Fruit fly (Drosophila melanogaster) whole organism, embryonic: Measurements from ENCODE around the gene trus.
A peak's percentile ranks its signal among the peaks of the same experiment; 100 is the strongest.

Source experiments
- B-H2 ChIP-seq: fragments of 200-800 bp; sonication (Bioruptor generic); optimal IDR thresholded peaks from 2 replicates; lab custom pipeline; 2018; ENCODE audit warnings: missing biosample characterization, mild to moderate bottlenecking, missing genetic modification characterization
- CG10462 ChIP-seq: fragments of 200-800 bp; sonication (Bioruptor generic); optimal IDR thresholded peaks from 2 replicates; lab custom pipeline; 2016; ENCODE audit warnings: missing biosample characterization, missing genetic modification characterization
- CG10979 ChIP-seq: fragments of 200-800 bp; sonication (Bioruptor generic); optimal IDR thresholded peaks from 2 replicates; lab custom pipeline; 2018; ENCODE audit warnings: missing biosample characterization, mild to moderate bottlenecking, missing genetic modification characterization, moderate library complexity
- CG12219 ChIP-seq: fragments of 200-800 bp; sonication (Bioruptor generic); optimal IDR thresholded peaks from 3 replicates; lab custom pipeline; 2018; ENCODE audit warnings: missing biosample characterization, mild to moderate bottlenecking, missing genetic modification characterization
- CG12942 ChIP-seq: fragments of 200-800 bp; sonication (Bioruptor generic); optimal IDR thresholded peaks from 3 replicates; lab custom pipeline; 2016; ENCODE audit warnings: missing biosample characterization, missing genetic modification characterization
- CG13123 ChIP-seq: fragments of 200-800 bp; sonication (Bioruptor generic); optimal IDR thresholded peaks from 2 replicates; lab custom pipeline; 2016; ENCODE audit warnings: missing biosample characterization, missing genetic modification characterization
- CG1529 ChIP-seq: fragments of 200-800 bp; sonication (Bioruptor generic); optimal IDR thresholded peaks from 3 replicates; lab custom pipeline; 2018; ENCODE audit warnings: missing biosample characterization, missing genetic modification characterization
- CG1602 ChIP-seq: fragments of 200-800 bp; sonication (Bioruptor generic); optimal IDR thresholded peaks from 3 replicates; lab custom pipeline; 2016; ENCODE audit warnings: missing biosample characterization, missing genetic modification characterization
- CG17361 ChIP-seq: fragments of 200-800 bp; sonication (Bioruptor generic); IDR thresholded peaks from 3 replicates; pipeline ENCODE4 v1.3.6; 2022; ENCODE audit warnings: missing biosample characterization, missing genetic modification characterization
- CG17612 ChIP-seq: fragments of 200-800 bp; sonication (Bioruptor generic); IDR thresholded peaks from 2 replicates; pipeline ENCODE4 v1.3.6; 2022; ENCODE audit warnings: missing biosample characterization, missing genetic modification characterization
- CG31388 ChIP-seq: fragments of 200-800 bp; sonication (Bioruptor generic); optimal IDR thresholded peaks from 2 replicates; lab custom pipeline; 2016; ENCODE audit warnings: missing biosample characterization, missing genetic modification characterization
- CG4854 ChIP-seq: fragments of 200-800 bp; sonication (Bioruptor generic); optimal IDR thresholded peaks from 2 replicates; lab custom pipeline; 2016; ENCODE audit warnings: missing biosample characterization, missing genetic modification characterization, inconsistent platforms
- CG6854 ChIP-seq: fragments of 200-800 bp; sonication (Bioruptor generic); optimal IDR thresholded peaks from 3 replicates; lab custom pipeline; 2017; ENCODE audit warnings: missing biosample characterization, mild to moderate bottlenecking, missing genetic modification characterization
- CG8281 ChIP-seq: fragments of 200-800 bp; sonication (Bioruptor generic); optimal IDR thresholded peaks from 2 replicates; lab custom pipeline; 2018; ENCODE audit warnings: missing biosample characterization, mild to moderate bottlenecking, missing genetic modification characterization, moderate library complexity
- CG8944 ChIP-seq: fragments of 200-800 bp; sonication (Bioruptor generic); optimal IDR thresholded peaks from 3 replicates; lab custom pipeline; 2016; ENCODE audit warnings: missing biosample characterization, missing genetic modification characterization
- CG9437 ChIP-seq: fragments of 200-800 bp; sonication (Bioruptor generic); optimal IDR thresholded peaks from 2 replicates; lab custom pipeline; 2018; ENCODE audit warnings: missing biosample characterization, mild to moderate bottlenecking, missing genetic modification characterization
- CG9727 ChIP-seq: fragments of 200-800 bp; sonication (Bioruptor generic); optimal IDR thresholded peaks from 3 replicates; lab custom pipeline; 2017; ENCODE audit warnings: missing biosample characterization, mild to moderate bottlenecking, missing genetic modification characterization
- CG9876 ChIP-seq: fragments of 200-800 bp; sonication (Bioruptor generic); optimal IDR thresholded peaks from 2 replicates; lab custom pipeline; 2016; ENCODE audit warnings: missing biosample characterization, missing genetic modification characterization
- Dip3 ChIP-seq: fragments of 200-800 bp; sonication (Bioruptor generic); optimal IDR thresholded peaks from 3 replicates; lab custom pipeline; 2016; ENCODE audit warnings: missing biosample characterization, missing genetic modification characterization
- Doc2 ChIP-seq: fragments of 200-800 bp; sonication (Bioruptor generic); IDR thresholded peaks from 2 replicates; pipeline ENCODE4 v1.3.6; 2022; ENCODE audit warnings: missing biosample characterization, missing genetic modification characterization
- Drgx ChIP-seq: fragments of 200-800 bp; sonication (Bioruptor generic); IDR thresholded peaks from 2 replicates; pipeline ENCODE4 v1.3.6; 2022; ENCODE audit warnings: missing biosample characterization, missing genetic modification characterization
- E2f1 ChIP-seq: fragments of 200-800 bp; sonication (Bioruptor generic); IDR thresholded peaks from 2 replicates; pipeline ENCODE4 v1.3.6; 2022; ENCODE audit warnings: missing biosample characterization, missing genetic modification characterization
- HLH3B ChIP-seq: fragments of 200-800 bp; sonication (Bioruptor generic); IDR thresholded peaks from 2 replicates; pipeline ENCODE4 v1.3.6; 2022; ENCODE audit warnings: missing biosample characterization, missing genetic modification characterization
- HLH4C ChIP-seq: fragments of 200-800 bp; sonication (Bioruptor generic); IDR thresholded peaks from 3 replicates; pipeline ENCODE4 v1.3.6; 2022; ENCODE audit warnings: missing biosample characterization, missing genetic modification characterization; ENCODE audit not compliant: partially characterized antibody
- HLH54F ChIP-seq: fragments of 200-800 bp; sonication (Bioruptor generic); optimal IDR thresholded peaks from 3 replicates; lab custom pipeline; 2016; ENCODE audit warnings: missing biosample characterization, missing genetic modification characterization
- Hr39 ChIP-seq: fragments of >200 bp; optimal IDR thresholded peaks from 2 replicates; lab custom pipeline; 2017
- Myb ChIP-seq: fragments of 200-800 bp; sonication (Bioruptor generic); optimal IDR thresholded peaks from 2 replicates; lab custom pipeline; 2016; ENCODE audit warnings: missing biosample characterization, missing genetic modification characterization
- NFAT ChIP-seq: fragments of 200-800 bp; sonication (Bioruptor generic); IDR thresholded peaks from 2 replicates; pipeline ENCODE4 v1.3.6; 2022; ENCODE audit warnings: missing biosample characterization, missing genetic modification characterization
- Nf-YA ChIP-seq: fragments of 200-800 bp; sonication (Bioruptor generic); IDR thresholded peaks from 2 replicates; pipeline ENCODE4 v1.3.6; 2022; ENCODE audit warnings: missing biosample characterization, missing genetic modification characterization
- Sin3A ChIP-seq: fragments of >200 bp; optimal IDR thresholded peaks from 2 replicates; lab custom pipeline; 2018
- Sox102F ChIP-seq: fragments of 200-800 bp; sonication (Bioruptor generic); optimal IDR thresholded peaks from 2 replicates; lab custom pipeline; 2018; ENCODE audit warnings: missing biosample characterization, mild to moderate bottlenecking, missing genetic modification characterization, moderate library complexity
- Ssrp ChIP-seq: fragments of 200-800 bp; sonication (Bioruptor generic); optimal IDR thresholded peaks from 2 replicates; lab custom pipeline; 2018; ENCODE audit warnings: missing biosample characterization, mild to moderate bottlenecking, missing genetic modification characterization, moderate library complexity
- Usf ChIP-seq: fragments of 200-800 bp; sonication (Bioruptor generic); optimal IDR thresholded peaks from 2 replicates; lab custom pipeline; 2017; ENCODE audit warnings: missing genotype, missing biosample characterization, missing genetic modification characterization
- Xrp1 ChIP-seq: fragments of 200-800 bp; sonication (Bioruptor generic); IDR thresholded peaks from 2 replicates; pipeline ENCODE4 v1.3.6; 2022; ENCODE audit warnings: missing biosample characterization, missing genetic modification characterization
- ap ChIP-seq: fragments of 200-800 bp; sonication (Bioruptor generic); IDR thresholded peaks from 2 replicates; pipeline ENCODE4 v1.3.6; 2022; ENCODE audit warnings: missing biosample characterization, missing genetic modification characterization
- caup ChIP-seq: fragments of 200-800 bp; sonication (Bioruptor generic); optimal IDR thresholded peaks from 3 replicates; lab custom pipeline; 2017; ENCODE audit warnings: missing biosample characterization, mild to moderate bottlenecking, missing genetic modification characterization, moderate library complexity; ENCODE audit not compliant: severe bottlenecking
- cg ChIP-seq: fragments of 200-800 bp; sonication (Bioruptor generic); optimal IDR thresholded peaks from 3 replicates; lab custom pipeline; 2019; ENCODE audit warnings: missing biosample characterization, mild to moderate bottlenecking, missing genetic modification characterization, moderate library complexity
- chinmo ChIP-seq: fragments of 200-800 bp; sonication (Bioruptor generic); IDR thresholded peaks from 4 replicates; pipeline ENCODE4 v1.3.6; 2022; ENCODE audit warnings: missing biosample characterization, missing genetic modification characterization; ENCODE audit not compliant: partially characterized antibody
- chm ChIP-seq: fragments of 200-800 bp; sonication (Bioruptor generic); IDR thresholded peaks from 2 replicates; pipeline ENCODE4 v1.3.6; 2022; ENCODE audit warnings: missing biosample characterization, missing genetic modification characterization
- crc ChIP-seq: fragments of 200-800 bp; sonication (Bioruptor generic); optimal IDR thresholded peaks from 2 replicates; lab custom pipeline; 2016; ENCODE audit warnings: missing biosample characterization, missing genetic modification characterization
- disco-r ChIP-seq: fragments of 200-800 bp; sonication (Bioruptor generic); optimal IDR thresholded peaks from 2 replicates; lab custom pipeline; 2016; ENCODE audit warnings: missing biosample characterization, missing genetic modification characterization
- en ChIP-seq: fragments of 200-800 bp; sonication (Bioruptor generic); optimal IDR thresholded peaks from 2 replicates; lab custom pipeline; 2016; ENCODE audit warnings: missing biosample characterization, missing genetic modification characterization
- fd102C ChIP-seq: fragments of 200-800 bp; sonication (Bioruptor generic); optimal IDR thresholded peaks from 2 replicates; lab custom pipeline; 2018; ENCODE audit warnings: missing biosample characterization, mild to moderate bottlenecking, missing genetic modification characterization, moderate library complexity
- org-1 ChIP-seq: fragments of 200-800 bp; sonication (Bioruptor generic); optimal IDR thresholded peaks from 2 replicates; lab custom pipeline; 2017; ENCODE audit warnings: missing biosample characterization, missing genetic modification characterization
- otp ChIP-seq: fragments of 200-800 bp; sonication (Bioruptor generic); IDR thresholded peaks from 3 replicates; pipeline ENCODE4, ENCODE4 v1.3.6; 2022; ENCODE audit warnings: missing biosample characterization, missing genetic modification characterization
- phol ChIP-seq: fragments of 200-800 bp; sonication (Bioruptor generic); optimal IDR thresholded peaks from 3 replicates; lab custom pipeline; 2018; ENCODE audit warnings: missing biosample characterization, mild to moderate bottlenecking, missing genetic modification characterization, moderate library complexity
- pita ChIP-seq: fragments of 200-800 bp; sonication (Bioruptor generic); optimal IDR thresholded peaks from 2 replicates; lab custom pipeline; 2017; ENCODE audit warnings: missing biosample characterization, mild to moderate bottlenecking, missing genetic modification characterization
- row ChIP-seq: fragments of 200-800 bp; sonication (Bioruptor generic); IDR thresholded peaks from 3 replicates; pipeline ENCODE4 v1.3.6; 2022; ENCODE audit warnings: missing biosample characterization, missing genetic modification characterization
- sens ChIP-seq: fragments of 200-800 bp; sonication (Bioruptor generic); peaks from one replicate; lab custom pipeline; 2016; ENCODE audit warnings: missing biosample characterization, missing genetic modification characterization
- sisA ChIP-seq: fragments of 200-800 bp; sonication (Bioruptor generic); IDR thresholded peaks from 2 replicates; pipeline ENCODE4 v1.3.6; 2022; ENCODE audit warnings: missing biosample characterization, missing genetic modification characterization
- slou ChIP-seq: fragments of 200-800 bp; sonication (Bioruptor generic); optimal IDR thresholded peaks from 3 replicates; lab custom pipeline; 2016; ENCODE audit warnings: missing biosample characterization, missing genetic modification characterization
- sug ChIP-seq: fragments of 200-800 bp; optimal IDR thresholded peaks from 2 replicates; lab custom pipeline; 2019; ENCODE audit warnings: missing biosample characterization, mild to moderate bottlenecking, missing genetic modification characterization, moderate library complexity
- tx ChIP-seq: fragments of 200-800 bp; sonication (Bioruptor generic); optimal IDR thresholded peaks from 2 replicates; lab custom pipeline; 2016; ENCODE audit warnings: missing biosample characterization, missing genetic modification characterization

The trus gene

dm6 chr3R:12422379-12422975, 33.9 kb upstream of the trus start, which contains the start of the genes Scgbeta and CG17202 (continued):
- TF ChIP-seq Drgx (GFP tag; lab: Robert Waterston, UW) (no peak), CG10462 (no peak), CG4854 (no peak), Myb (peak; percentile 85), Hr39 (no peak), B-H2 (GFP tag; lab: Kevin White, UChicago) (no peak), slou (GFP tag; lab: Kevin White, UChicago) (no peak), HLH3B (GFP tag; lab: Robert Waterston, UW) (no peak), tx (GFP tag; lab: Kevin White, UChicago) (no peak), CG9437 (GFP tag; lab: Kevin White, UChicago) (no peak), CG6854 (GFP tag; lab: Kevin White, UChicago) (no peak), org-1 (no peak), CG13123 (GFP tag; lab: Kevin White, UChicago) (no peak), Dip3 (GFP tag; lab: Kevin White, UChicago) (no peak), sug (tag; lab: Kevin White, UChicago) (no peak), Sox102F (GFP tag; lab: Kevin White, UChicago) (no peak), HLH54F (GFP tag; lab: Kevin White, UChicago) (no peak), CG1529 (no peak), otp (GFP tag; lab: Robert Waterston, UW) (peak; percentile 37; the same call in 1 of the 3 replicates), fd102C (GFP tag; lab: Kevin White, UChicago) (no peak), CG17361 (GFP tag; lab: Robert Waterston, UW) (no peak), HLH4C (no peak), chm (GFP tag; lab: Robert Waterston, UW) (no peak), sisA (GFP tag; lab: Robert Waterston, UW) (no peak), phol (tag; lab: Kevin White, UChicago) (peak; percentile 93), Sin3A (lab: Kevin White, UChicago) (peak; percentile 59), CG1602 (GFP tag; lab: Kevin White, UChicago) (no peak), CG8281 (tag; lab: Kevin White, UChicago) (no peak), Doc2 (GFP tag; lab: Robert Waterston, UW) (no peak), Ssrp (no peak), CG9727 (no peak), Xrp1 (GFP tag; lab: Robert Waterston, UW) (no peak), E2f1 (GFP tag; lab: Robert Waterston, UW) (no peak), Nf-YA (no peak), pita (GFP tag; lab: Kevin White, UChicago) (no peak), row (GFP tag; lab: Robert Waterston, UW) (peak; percentile 89), Usf (GFP tag; lab: Kevin White, UChicago) (no peak), crc (GFP tag; lab: Kevin White, UChicago) (no peak), CG12942 (no peak), disco-r (GFP tag; lab: Kevin White, UChicago) (no peak), en (GFP tag; lab: Kevin White, UChicago) (no peak), chinmo (GFP tag; lab: Robert Waterston, UW) (no peak), CG12219 (no peak), CG8944 (GFP tag; lab: Kevin White, UChicago) (peak; percentile 25), CG9876 (no peak), CG31388 (GFP tag; lab: Kevin White, UChicago) (no peak), NFAT (no peak), CG10979 (tag; lab: Kevin White, UChicago) (no peak), ap (no peak), cg (GFP tag; lab: Kevin White, UChicago) (no peak), sens (GFP tag; lab: Kevin White, UChicago) (no peak), caup (GFP tag; lab: Kevin White, UChicago) (no peak), CG17612 (GFP tag; lab: Robert Waterston, UW) (no peak)
